Worm (Caenorhabditis elegans): ENCODE results near the gene nhr-12.

nhr-12 gene

ce11 chrV:10098429-10098828 lies 14.6 kb upstream of the nhr-12 start, which contains the start of gene ugt-47:
Gene ugt-47, minus strand, starts transcription at chrV:10098597.
- TF ChIP-seq unc-62 (GFP tag; optimal IDR thresholded peaks at IDR 0.05) = no peak

ce11 chrV:10096932-10097331 lies 13.1 kb upstream of the nhr-12 start:
- TF ChIP-seq unc-62 (GFP tag; optimal IDR thresholded peaks at IDR 0.05) = no peak

- TF ChIP-seq unc-62 (GFP tag; optimal IDR thresholded peaks at IDR 0.05) = no peak
These were observed 10.5 kb upstream of the nhr-12 start, which contains the start of gene srd-49 for ce11 chrV:10094374-10094773. Gene srd-49, plus strand, starts transcription at chrV:10094674.

- TF ChIP-seq unc-62 (GFP tag; optimal IDR thresholded peaks at IDR 0.05) = no peak
These were observed 7.3 kb upstream of the nhr-12 start, which contains the start of gene R04B5.11 for ce11 chrV:10091152-10091551. Gene R04B5.11, minus strand, starts transcription at chrV:10091252.

- no peak for TF ChIP-seq unc-62 (GFP tag; optimal IDR thresholded peaks at IDR 0.05)
These were observed 6.6 kb upstream of the nhr-12 start, which contains the start of gene R04B5.7 for ce11 chrV:10090461-10090860. Gene R04B5.7, minus strand, starts transcription at chrV:10090561.

ce11 chrV:10087103-10087502 lies 3.3 kb upstream of the nhr-12 start, which contains the start of gene R04B5.5:
Gene R04B5.5, plus strand, starts transcription at chrV:10087480.
- TF ChIP-seq unc-62 (GFP tag; optimal IDR thresholded peaks at IDR 0.05) = no peak

ce11 chrV:10086141-10086540 lies 2.3 kb upstream of the nhr-12 start:
- TF ChIP-seq unc-62 (GFP tag; optimal IDR thresholded peaks at IDR 0.05) = no peak

ce11 chrV:10084864-10085263 lies 1.0 kb upstream of the nhr-12 start, which contains the start of gene R04B5.6:
Gene R04B5.6, plus strand, starts transcription at chrV:10085164.
- no peak for TF ChIP-seq unc-62 (GFP tag; optimal IDR thresholded peaks at IDR 0.05)

- no peak for TF ChIP-seq unc-62 (GFP tag; optimal IDR thresholded peaks at IDR 0.05)
These were observed 2.2 kb downstream of the nhr-12 start, which contains the start of gene nhr-205 for ce11 chrV:10081636-10082035. Gene nhr-205, minus strand, starts transcription at chrV:10081776.

ce11 chrV:10080905-10081304 lies 2.9 kb downstream of the nhr-12 start:
- no peak for TF ChIP-seq unc-62 (GFP tag; optimal IDR thresholded peaks at IDR 0.05)

- TF ChIP-seq unc-62 (GFP tag; optimal IDR thresholded peaks at IDR 0.05) = no peak
These were observed 5.6 kb downstream of the nhr-12 start, which contains the start of gene R04B5.1 for ce11 chrV:10078244-10078643. Gene R04B5.1, minus strand, starts transcription at chrV:10078344.

- no peak for TF ChIP-seq unc-62 (GFP tag; optimal IDR thresholded peaks at IDR 0.05)
These were observed 8.4 kb downstream of the nhr-12 start, which contains the start of gene F57A8.7 for ce11 chrV:10075441-10075840. Gene F57A8.7, plus strand, starts transcription at chrV:10075741.

- no peak for TF ChIP-seq unc-62 (GFP tag; optimal IDR thresholded peaks at IDR 0.05)
These were observed 10.1 kb downstream of the nhr-12 start, which contains the start of gene F57A8.6 for ce11 chrV:10073793-10074192. Gene F57A8.6, minus strand, starts transcription at chrV:10073893.

ce11 chrV:10072721-10073120 lies 11.1 kb downstream of the nhr-12 start:
- TF ChIP-seq unc-62 (GFP tag; optimal IDR thresholded peaks at IDR 0.05) = no peak

ce11 chrV:10070541-10070940 lies 13.3 kb downstream of the nhr-12 start, which contains the start of gene nhr-192:
Gene nhr-192, minus strand, starts transcription at chrV:10070641.
- no peak for TF ChIP-seq unc-62 (GFP tag; optimal IDR thresholded peaks at IDR 0.05)

ce11 chrV:10066769-10067168 lies 17.1 kb downstream of the nhr-12 start, which contains the start of gene npr-39:
Gene npr-39, plus strand, starts transcription at chrV:10067069.
- TF ChIP-seq unc-62 (GFP tag; optimal IDR thresholded peaks at IDR 0.05) = no peak

ce11 chrV:10065679-10066078 lies 18.2 kb downstream of the nhr-12 start:
- no peak for TF ChIP-seq unc-62 (GFP tag; optimal IDR thresholded peaks at IDR 0.05)

- no peak for TF ChIP-seq unc-62 (GFP tag; optimal IDR thresholded peaks at IDR 0.05)
These were observed 19.6 kb downstream of the nhr-12 start, which contains the start of gene fipr-13 for ce11 chrV:10064221-10064620. Gene fipr-13, plus strand, starts transcription at chrV:10064521.

All from whole organism, dauer.